Worm (Caenorhabditis elegans): Measurements from ENCODE around the gene K08D12.4.

DNA sequence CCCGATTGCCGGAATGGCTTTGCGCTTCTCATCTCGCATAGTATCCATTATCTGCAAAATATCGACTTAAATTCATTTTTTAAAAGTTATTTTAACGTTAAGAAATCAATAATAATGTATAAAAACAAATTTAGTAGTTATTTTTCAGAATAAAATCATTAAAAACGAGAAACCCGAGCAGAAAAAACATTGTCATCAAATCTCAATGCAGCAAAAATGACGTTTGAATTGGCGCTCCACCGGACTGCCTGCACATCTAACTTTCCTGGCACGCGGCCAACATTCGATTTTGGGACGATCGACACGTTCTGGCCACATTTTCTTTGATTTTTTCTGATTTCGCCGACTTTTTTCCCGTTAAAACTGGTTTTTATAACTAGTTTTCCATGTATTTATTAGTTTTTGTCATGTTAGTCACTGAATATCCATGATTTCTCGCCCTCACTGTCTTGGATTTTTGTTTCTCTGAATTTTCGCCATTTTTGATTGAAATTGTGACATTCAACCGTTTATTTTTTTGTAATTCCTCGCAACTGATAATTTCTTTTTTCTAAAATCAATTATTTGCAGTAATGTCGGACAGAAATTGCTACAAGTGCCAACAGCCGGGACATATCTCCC is 2.7 kb downstream of the K08D12.4 start, which contains the start of the genes pbs-1 and K08D12.3:
- TF ChIP-seq unc-62 (GFP tag; optimal IDR thresholded peaks at IDR 0.05) = no peak
- TF ChIP-seq tbx-8 (GFP tag; optimal IDR thresholded peaks at IDR 0.05) = no peak
- no peak for TF ChIP-seq unc-39 (tag; optimal IDR thresholded peaks at IDR 0.05)
- TF ChIP-seq ztf-11 (tag; optimal IDR thresholded peaks at IDR 0.05) = no peak
- TF ChIP-seq lin-13 (tag; optimal IDR thresholded peaks at IDR 0.05) = peak; percentile 88
- TF ChIP-seq ceh-43 (GFP tag; optimal IDR thresholded peaks at IDR 0.05) = no peak
- TF ChIP-seq pha-4 (tag; optimal IDR thresholded peaks at IDR 0.05) = peak; percentile 64
- no peak for TF ChIP-seq ceh-83 (GFP tag; optimal IDR thresholded peaks at IDR 0.05)
- TF ChIP-seq bed-3 (GFP tag; optimal IDR thresholded peaks at IDR 0.05) = no peak
- TF ChIP-seq nhr-76 (tag; optimal IDR thresholded peaks at IDR 0.05) = no peak
- TF ChIP-seq elt-3 (tag; optimal IDR thresholded peaks at IDR 0.05) = no peak
- TF ChIP-seq mep-1 (tag; optimal IDR thresholded peaks at IDR 0.05) = peak; percentile 55
